Fruit fly (Drosophila melanogaster) whole organism, embryonic: Measurements from ENCODE around the gene CG7182.

Experiments used
- BEAF-32 ChIP-seq: fragments of 200-800 bp; sonication (Bioruptor generic); optimal IDR thresholded peaks from 3 replicates; lab custom pipeline; 2017; ENCODE audit warnings: missing biosample characterization, missing genetic modification characterization, mild to moderate bottlenecking, moderate library complexity, missing genetic modification reagents
- CG10147 ChIP-seq: fragments of 200-800 bp; sonication (Bioruptor generic); optimal IDR thresholded peaks from 2 replicates; lab custom pipeline; 2019; ENCODE audit warnings: missing biosample characterization, mild to moderate bottlenecking, missing genetic modification characterization, moderate library complexity
- CG1024 ChIP-seq: fragments of 200-800 bp; sonication (Bioruptor generic); IDR thresholded peaks from 2 replicates; pipeline ENCODE4 v1.3.6; 2022; ENCODE audit warnings: missing biosample characterization, missing genetic modification characterization
- CG10565 ChIP-seq: fragments of 200-800 bp; sonication (Bioruptor generic); optimal IDR thresholded peaks from 3 replicates; lab custom pipeline; 2016; ENCODE audit warnings: missing biosample characterization, mild to moderate bottlenecking, missing genetic modification characterization
- CG11093 ChIP-seq: fragments of 200-800 bp; sonication (Bioruptor generic); IDR thresholded peaks from 3 replicates; pipeline ENCODE4 v1.3.6; 2022; ENCODE audit warnings: missing biosample characterization, missing genetic modification characterization
- CG12104 ChIP-seq: fragments of 200-800 bp; sonication (Bioruptor generic); optimal IDR thresholded peaks from 3 replicates; lab custom pipeline; 2016; ENCODE audit warnings: missing biosample characterization, missing genetic modification characterization
- CG14441 ChIP-seq: fragments of 200-800 bp; sonication (Bioruptor generic); IDR thresholded peaks from 2 replicates; pipeline ENCODE4 v1.3.6; 2022; ENCODE audit warnings: missing biosample characterization, missing genetic modification characterization
- CG14710 ChIP-seq: fragments of 200-800 bp; sonication (Bioruptor generic); optimal IDR thresholded peaks from 3 replicates; lab custom pipeline; 2019; ENCODE audit warnings: missing biosample characterization, mild to moderate bottlenecking, missing genetic modification characterization, moderate library complexity
- CG15269 ChIP-seq: fragments of 200-800 bp; sonication (Bioruptor generic); optimal IDR thresholded peaks from 2 replicates; lab custom pipeline; 2018; ENCODE audit warnings: missing biosample characterization, mild to moderate bottlenecking, missing genetic modification characterization, moderate library complexity
- CG17186 ChIP-seq: fragments of 200-800 bp; sonication (Bioruptor generic); optimal IDR thresholded peaks from 3 replicates; lab custom pipeline; 2017; ENCODE audit warnings: missing biosample characterization, missing genetic modification reagents, missing genetic modification characterization
- CG3838 ChIP-seq: fragments of 200-800 bp; sonication (Bioruptor generic); optimal IDR thresholded peaks from 3 replicates; lab custom pipeline; 2016; ENCODE audit warnings: missing biosample characterization, missing genetic modification characterization
- CG3995 ChIP-seq: fragments of 200-800 bp; sonication (Bioruptor generic); optimal IDR thresholded peaks from 3 replicates; lab custom pipeline; 2016; ENCODE audit warnings: missing biosample characterization, missing genetic modification characterization
- CG4360 ChIP-seq: fragments of 200-800 bp; sonication (Bioruptor generic); IDR thresholded peaks from 2 replicates; pipeline ENCODE4 v1.3.6; 2022; ENCODE audit warnings: missing biosample characterization, missing genetic modification characterization
- CG4730 ChIP-seq: fragments of 200-800 bp; sonication (Bioruptor generic); IDR thresholded peaks from 2 replicates; pipeline ENCODE4 v1.3.6; 2022; ENCODE audit warnings: missing biosample characterization, missing genetic modification characterization
- CG7745 ChIP-seq: fragments of 200-800 bp; sonication (Bioruptor generic); optimal IDR thresholded peaks from 2 replicates; lab custom pipeline; 2018; ENCODE audit warnings: missing biosample characterization, mild to moderate bottlenecking, missing genetic modification characterization, moderate library complexity
- CG7786 ChIP-seq: fragments of 200-800 bp; sonication (Bioruptor generic); optimal IDR thresholded peaks from 2 replicates; lab custom pipeline; 2016; ENCODE audit warnings: missing biosample characterization, missing genetic modification characterization
- CG8281 ChIP-seq: fragments of 200-800 bp; sonication (Bioruptor generic); optimal IDR thresholded peaks from 2 replicates; lab custom pipeline; 2018; ENCODE audit warnings: missing biosample characterization, mild to moderate bottlenecking, missing genetic modification characterization, moderate library complexity
- CG8290 ChIP-seq, 3 experiments: fragments of 200-800 bp; sonication (Bioruptor generic); optimal IDR thresholded peaks; 2 replicates each; lab custom pipeline; 2016 to 2019; ENCODE audit warnings: missing biosample characterization in 3 of 3, missing genetic modification characterization in 3 of 3, mild to moderate bottlenecking in 2 of 3, moderate library complexity in 1 of 3
- CG8924 ChIP-seq: fragments of 200-800 bp; optimal IDR thresholded peaks from 3 replicates; lab custom pipeline; 2019; ENCODE audit warnings: missing biosample characterization, mild to moderate bottlenecking, missing genetic modification characterization, moderate library complexity
- Dll ChIP-seq: fragments of 200-800 bp; sonication (Bioruptor generic); IDR thresholded peaks from 4 replicates; pipeline ENCODE4 v1.3.6; 2022; ENCODE audit warnings: missing biosample characterization, missing genetic modification characterization; ENCODE audit not compliant: partially characterized antibody
- Doc2 ChIP-seq: fragments of 200-800 bp; sonication (Bioruptor generic); IDR thresholded peaks from 2 replicates; pipeline ENCODE4 v1.3.6; 2022; ENCODE audit warnings: missing biosample characterization, missing genetic modification characterization
- E2f1 ChIP-seq: fragments of 200-800 bp; sonication (Bioruptor generic); IDR thresholded peaks from 2 replicates; pipeline ENCODE4 v1.3.6; 2022; ENCODE audit warnings: missing biosample characterization, missing genetic modification characterization
- E2f2 ChIP-seq: fragments of 200-800 bp; sonication (Bioruptor generic); IDR thresholded peaks from 2 replicates; pipeline ENCODE4 v1.3.6; 2022; ENCODE audit warnings: missing biosample characterization, missing genetic modification characterization
- Eip74EF ChIP-seq, 2 experiments: fragments of 200-800 bp in 1 of 2; fragments of >200 bp in 1 of 2; sonication (Bioruptor generic) in 1 of 2; optimal IDR thresholded peaks; 2 replicates each; lab custom pipeline; 2017 to 2019; ENCODE audit warnings: missing biosample characterization in 2 of 2, missing genetic modification characterization in 2 of 2, mild to moderate bottlenecking in 1 of 2, moderate library complexity in 1 of 2
- Gsc ChIP-seq: fragments of 200-800 bp; sonication (Bioruptor generic); IDR thresholded peaks from 2 replicates; pipeline ENCODE4 v1.3.6; 2022; ENCODE audit warnings: missing biosample characterization, missing genetic modification characterization
- HHEX ChIP-seq: fragments of 200-800 bp; sonication (Bioruptor generic); optimal IDR thresholded peaks from 3 replicates; lab custom pipeline; 2017; ENCODE audit warnings: missing biosample characterization, mild to moderate bottlenecking, missing genetic modification characterization, missing genetic modification reagents
- Hr51 ChIP-seq, 2 experiments: fragments of 200-800 bp; sonication (Bioruptor generic); optimal IDR thresholded peaks; 2 replicates in 1 of 2; 3 replicates in 1 of 2; lab custom pipeline; 2016 to 2018; ENCODE audit warnings: missing biosample characterization in 2 of 2, missing genetic modification characterization in 2 of 2, mild to moderate bottlenecking in 1 of 2, moderate library complexity in 1 of 2
- Lhr ChIP-seq: fragments of 200-800 bp; sonication (Bioruptor generic); optimal IDR thresholded peaks from 3 replicates; lab custom pipeline; 2017; ENCODE audit warnings: mild to moderate bottlenecking, missing biosample characterization, missing genetic modification reagents, missing genetic modification characterization
- Mad ChIP-seq: fragments of 200-800 bp; sonication (Bioruptor generic); optimal IDR thresholded peaks from 2 replicates; lab custom pipeline; 2016; ENCODE audit warnings: missing biosample characterization, missing genetic modification characterization
- Med ChIP-seq: fragments of 200-800 bp; sonication (Bioruptor generic); peaks from one replicate; lab custom pipeline; 2016; ENCODE audit warnings: missing biosample characterization, missing genetic modification characterization, mild to moderate bottlenecking, inconsistent platforms, moderate library complexity
- Ptx1 ChIP-seq: fragments of 200-800 bp; sonication (Bioruptor generic); IDR thresholded peaks from 2 replicates; pipeline ENCODE4 v1.3.6; 2022; ENCODE audit warnings: missing biosample characterization, missing genetic modification characterization
- Vsx1 ChIP-seq: fragments of 200-800 bp; sonication (Bioruptor generic); optimal IDR thresholded peaks from 2 replicates; lab custom pipeline; 2017; ENCODE audit warnings: missing biosample characterization, mild to moderate bottlenecking, missing genetic modification characterization, missing genetic modification reagents
- Xrp1 ChIP-seq: fragments of 200-800 bp; sonication (Bioruptor generic); IDR thresholded peaks from 2 replicates; pipeline ENCODE4 v1.3.6; 2022; ENCODE audit warnings: missing biosample characterization, missing genetic modification characterization
- ap ChIP-seq: fragments of 200-800 bp; sonication (Bioruptor generic); IDR thresholded peaks from 2 replicates; pipeline ENCODE4 v1.3.6; 2022; ENCODE audit warnings: missing biosample characterization, missing genetic modification characterization
- bab2 ChIP-seq: fragments of 200-800 bp; sonication (Bioruptor generic); optimal IDR thresholded peaks from 2 replicates; lab custom pipeline; 2016; ENCODE audit warnings: missing biosample characterization, missing genetic modification characterization
- br ChIP-seq: fragments of >200 bp; optimal IDR thresholded peaks from 2 replicates; lab custom pipeline; 2017
- chif ChIP-seq, 2 experiments: fragments of 200-800 bp; sonication (Bioruptor generic); optimal IDR thresholded peaks; 3 replicates each; lab custom pipeline; 2016; ENCODE audit warnings: missing biosample characterization in 2 of 2, missing genetic modification characterization in 2 of 2
- da ChIP-seq: fragments of 200-800 bp; sonication (Bioruptor generic); optimal IDR thresholded peaks from 2 replicates; lab custom pipeline; 2016; ENCODE audit warnings: missing biosample characterization, missing genetic modification characterization
- dimm ChIP-seq: fragments of 200-800 bp; sonication (Bioruptor generic); IDR thresholded peaks from 2 replicates; pipeline ENCODE4 v1.3.6; 2022; ENCODE audit warnings: missing biosample characterization, missing genetic modification characterization
- fd102C ChIP-seq: fragments of 200-800 bp; sonication (Bioruptor generic); optimal IDR thresholded peaks from 2 replicates; lab custom pipeline; 2018; ENCODE audit warnings: missing biosample characterization, mild to moderate bottlenecking, missing genetic modification characterization, moderate library complexity
- fd64A ChIP-seq: fragments of 200-800 bp; sonication (Bioruptor generic); optimal IDR thresholded peaks from 3 replicates; lab custom pipeline; 2018; ENCODE audit warnings: missing biosample characterization, mild to moderate bottlenecking, missing genetic modification characterization
- gfzf ChIP-seq: fragments of 200-800 bp; sonication (Bioruptor generic); optimal IDR thresholded peaks from 2 replicates; lab custom pipeline; 2016; ENCODE audit warnings: missing biosample characterization, mild to moderate bottlenecking, missing genetic modification characterization, moderate library complexity
- ind ChIP-seq: fragments of 200-800 bp; sonication (Bioruptor generic); optimal IDR thresholded peaks from 3 replicates; lab custom pipeline; 2016; ENCODE audit warnings: missing biosample characterization, missing genetic modification characterization
- mirr ChIP-seq: fragments of 200-800 bp; sonication (Bioruptor generic); optimal IDR thresholded peaks from 3 replicates; lab custom pipeline; 2018; ENCODE audit warnings: missing biosample characterization, mild to moderate bottlenecking, missing genetic modification characterization
- mld ChIP-seq: fragments of 200-800 bp; sonication (Bioruptor generic); IDR thresholded peaks from 3 replicates; pipeline ENCODE4 v1.3.6; 2022; ENCODE audit warnings: missing biosample characterization, missing genetic modification characterization; ENCODE audit not compliant: partially characterized antibody
- pzg ChIP-seq: fragments of 200-800 bp; sonication (Bioruptor generic); optimal IDR thresholded peaks from 3 replicates; lab custom pipeline; 2018; ENCODE audit warnings: missing biosample characterization, mild to moderate bottlenecking, missing genetic modification characterization, moderate library complexity
- schlank ChIP-seq: fragments of 200-800 bp; sonication (Bioruptor generic); optimal IDR thresholded peaks from 2 replicates; lab custom pipeline; 2018; ENCODE audit warnings: missing biosample characterization, mild to moderate bottlenecking, missing genetic modification characterization
- sisA ChIP-seq: fragments of 200-800 bp; sonication (Bioruptor generic); IDR thresholded peaks from 2 replicates; pipeline ENCODE4 v1.3.6; 2022; ENCODE audit warnings: missing biosample characterization, missing genetic modification characterization
- tap ChIP-seq: fragments of 200-800 bp; optimal IDR thresholded peaks from 3 replicates; lab custom pipeline; 2019; ENCODE audit warnings: missing biosample characterization, mild to moderate bottlenecking, missing genetic modification characterization, moderate library complexity
- wek ChIP-seq: fragments of 200-800 bp; sonication (Bioruptor generic); optimal IDR thresholded peaks from 3 replicates; lab custom pipeline; 2018; ENCODE audit warnings: missing biosample characterization, mild to moderate bottlenecking, missing genetic modification characterization, moderate library complexity

Gene CG7182

dm6 chr3L:8395630-8396168 is 49.5 kb upstream of the CG7182 start, which contains the start of gene CG7120 (continued):
- TF ChIP-seq HHEX (peak; percentile 1), Dll (GFP tag; lab: Robert Waterston, UW) (no peak), CG7786 (peak; percentile 42), fd102C (GFP tag; lab: Kevin White, UChicago) (no peak), sisA (GFP tag; lab: Robert Waterston, UW) (0 out of 2 replicates have a peak, but pooled peaks have one; percentile 25), Mad (GFP tag; lab: Kevin White, UChicago) (no peak), ind (GFP tag; lab: Kevin White, UChicago) (peak; percentile 62), Ptx1 (GFP tag; lab: Robert Waterston, UW) (0 out of 2 replicates have a peak, but pooled peaks have one; percentile 13), CG10565 (GFP tag; lab: Kevin White, UChicago) (no peak), CG4730 (GFP tag; lab: Robert Waterston, UW) (no peak), CG17186 (no peak), E2f2 (GFP tag; lab: Robert Waterston, UW) (peak; percentile 11; the same call in 1 of the 2 replicates), mirr (GFP tag; lab: Kevin White, UChicago) (no peak), CG3838 (GFP tag; lab: Kevin White, UChicago) (no peak), dimm (GFP tag; lab: Robert Waterston, UW) (no peak), mld (GFP tag; lab: Robert Waterston, UW) (no peak), CG14710 (tag; lab: Kevin White, UChicago) (peak; percentile 48), Med (GFP tag; lab: Kevin White, UChicago) (peak; percentile 91), schlank (tag; lab: Kevin White, UChicago) (no peak), CG11093 (no peak), pzg (no peak), Hr51 (GFP tag; optimal IDR thresholded peaks at IDR 0.05; lab: Kevin White, UChicago) (peak; percentile 18 to 55), ap (GFP tag; lab: Robert Waterston, UW) (no peak), E2f1 (no peak), Gsc (GFP tag; lab: Robert Waterston, UW) (no peak), Lhr (no peak), CG15269 (tag; lab: Kevin White, UChicago) (no peak), Eip74EF (GFP tag; optimal IDR thresholded peaks at IDR 0.05; lab: Kevin White, UChicago) (peak in 1 of 2 experiments; percentile 47), CG8281 (tag; lab: Kevin White, UChicago) (no peak), CG4360 (GFP tag; lab: Robert Waterston, UW) (peak; percentile 53), Vsx1 (no peak), fd64A (GFP tag; lab: Kevin White, UChicago) (no peak), wek (GFP tag; lab: Kevin White, UChicago) (no peak), gfzf (GFP tag; lab: Kevin White, UChicago) (no peak), CG12104 (no peak), CG3995 (no peak), br (no peak), CG14441 (no peak), CG7745 (no peak), BEAF-32 (GFP tag; lab: Kevin White, UChicago) (no peak), da (GFP tag; lab: Kevin White, UChicago) (no peak), chif (GFP tag; optimal IDR thresholded peaks at IDR 0.05; lab: Kevin White, UChicago) (peak; percentile 20 to 66), CG8290 (GFP tag; optimal IDR thresholded peaks at IDR 0.05; lab: Kevin White, UChicago) (no peak), CG8290 (tag; optimal IDR thresholded peaks at IDR 0.05; lab: Kevin White, UChicago) (peak in 1 of 2 experiments; percentile 51), tap (no peak), bab2 (peak; percentile 1), Xrp1 (no peak; the same call in 1 of the 2 replicates), CG10147 (GFP tag; lab: Kevin White, UChicago) (no peak), Doc2 (no peak), CG1024 (GFP tag; lab: Robert Waterston, UW) (no peak), CG8924 (tag; lab: Kevin White, UChicago) (peak; percentile 33)
